Worm (Caenorhabditis elegans) whole organism, L2 larva: ENCODE results near the gene C09G12.5.

ENCODE experiments used
- ama-1 ChIP-seq: fragments of 150-350 bp; optimal IDR thresholded peaks from 2 replicates; lab custom pipeline; 2018; ENCODE audit warnings: inconsistent platforms
- egl-27 ChIP-seq: sonication (generic microtip); optimal IDR thresholded peaks from 3 replicates; lab custom pipeline; 2017; ENCODE audit warnings: missing biosample characterization, missing genetic modification reagents, missing genetic modification characterization
- elt-3 ChIP-seq: sonication (generic microtip); optimal IDR thresholded peaks from 2 replicates; lab custom pipeline; 2017; ENCODE audit warnings: missing biosample characterization, missing genetic modification characterization
- unc-62 ChIP-seq: fragments of 150-350 bp; optimal IDR thresholded peaks from 2 replicates; lab custom pipeline; 2014; ENCODE audit warnings: missing biosample characterization, missing genetic modification reagents, missing genetic modification characterization

- no peak for TF ChIP-seq egl-27 (tag; lab: Kevin White, UChicago)
- no peak for TF ChIP-seq unc-62
- no peak for TF ChIP-seq elt-3 (tag; lab: Kevin White, UChicago)
- no peak for TF ChIP-seq ama-1
These were observed 23.0 kb downstream of the C09G12.5 start for ce11 chrIV:3501981-3502736.
